Fruit fly (Drosophila melanogaster) whole organism, embryonic: ENCODE data around the gene CG43610.

ENCODE experiments used
- Asciz ChIP-seq: fragments of 200-800 bp; sonication (Bioruptor generic); optimal IDR thresholded peaks from 2 replicates; lab custom pipeline; 2017; ENCODE audit warnings: missing biosample characterization, mild to moderate bottlenecking, missing genetic modification characterization, missing genetic modification reagents
- Atf3 ChIP-seq: fragments of 200-800 bp; sonication (Bioruptor generic); optimal IDR thresholded peaks from 3 replicates; lab custom pipeline; 2016; ENCODE audit warnings: missing biosample characterization, missing genetic modification characterization
- Awh ChIP-seq: fragments of 200-800 bp; sonication (Bioruptor generic); IDR thresholded peaks from 2 replicates; pipeline ENCODE4, ENCODE4 v1.3.6; 2022; ENCODE audit warnings: missing biosample characterization, missing genetic modification characterization
- C15 ChIP-seq: fragments of 200-800 bp; sonication (Bioruptor generic); IDR thresholded peaks from 3 replicates; pipeline ENCODE4 v1.3.6; 2022; ENCODE audit warnings: missing biosample characterization, missing genetic modification characterization
- CG10654 ChIP-seq: fragments of 200-800 bp; sonication (Bioruptor generic); optimal IDR thresholded peaks from 2 replicates; lab custom pipeline; 2016; ENCODE audit warnings: missing biosample characterization, missing genetic modification characterization
- CG11247 ChIP-seq: fragments of 200-800 bp; sonication (Bioruptor generic); IDR thresholded peaks from 2 replicates; pipeline ENCODE4 v1.3.6; 2022; ENCODE audit warnings: missing biosample characterization, missing genetic modification characterization
- CG11504 ChIP-seq: fragments of 200-800 bp; sonication (Bioruptor generic); optimal IDR thresholded peaks from 3 replicates; lab custom pipeline; 2019; ENCODE audit warnings: missing biosample characterization, mild to moderate bottlenecking, missing genetic modification characterization, moderate library complexity
- CG12155 ChIP-seq: fragments of 200-800 bp; sonication (Bioruptor generic); optimal IDR thresholded peaks from 3 replicates; lab custom pipeline; 2016; ENCODE audit warnings: missing biosample characterization, missing genetic modification characterization
- CG13296 ChIP-seq: fragments of 200-800 bp; sonication (Bioruptor generic); optimal IDR thresholded peaks from 3 replicates; lab custom pipeline; 2018; ENCODE audit warnings: missing biosample characterization, mild to moderate bottlenecking, missing genetic modification characterization
- CG13894 ChIP-seq: fragments of 200-800 bp; sonication (Bioruptor generic); optimal IDR thresholded peaks from 3 replicates; lab custom pipeline; 2018; ENCODE audit warnings: missing biosample characterization, mild to moderate bottlenecking, missing genetic modification characterization, moderate library complexity
- CG15073 ChIP-seq: fragments of 200-800 bp; sonication (Bioruptor generic); optimal IDR thresholded peaks from 2 replicates; lab custom pipeline; 2016; ENCODE audit warnings: missing biosample characterization, missing genetic modification characterization
- CG15269 ChIP-seq: fragments of 200-800 bp; sonication (Bioruptor generic); optimal IDR thresholded peaks from 2 replicates; lab custom pipeline; 2018; ENCODE audit warnings: missing biosample characterization, mild to moderate bottlenecking, missing genetic modification characterization, moderate library complexity
- CG1529 ChIP-seq: fragments of 200-800 bp; sonication (Bioruptor generic); optimal IDR thresholded peaks from 3 replicates; lab custom pipeline; 2018; ENCODE audit warnings: missing biosample characterization, missing genetic modification characterization
- CG15601 ChIP-seq: fragments of 200-800 bp; sonication (Bioruptor generic); optimal IDR thresholded peaks from 3 replicates; lab custom pipeline; 2019; ENCODE audit warnings: missing biosample characterization, mild to moderate bottlenecking, missing genetic modification characterization, moderate library complexity
- CG1647 ChIP-seq: fragments of 200-800 bp; sonication (Bioruptor generic); optimal IDR thresholded peaks from 3 replicates; lab custom pipeline; 2016; ENCODE audit warnings: missing biosample characterization, missing genetic modification characterization
- CG17328 ChIP-seq: fragments of 200-800 bp; sonication (Bioruptor generic); IDR thresholded peaks from 2 replicates; pipeline ENCODE4 v1.3.6; 2022; ENCODE audit warnings: missing biosample characterization, missing genetic modification characterization
- CG17802 ChIP-seq: fragments of 200-800 bp; sonication (Bioruptor generic); optimal IDR thresholded peaks from 2 replicates; lab custom pipeline; 2018; ENCODE audit warnings: missing biosample characterization, mild to moderate bottlenecking, missing genetic modification characterization, moderate library complexity
- CG18764 ChIP-seq: fragments of 200-800 bp; sonication (Bioruptor generic); optimal IDR thresholded peaks from 3 replicates; lab custom pipeline; 2016; ENCODE audit warnings: missing biosample characterization, missing genetic modification characterization
- CG30431 ChIP-seq: fragments of 200-800 bp; sonication (Bioruptor generic); optimal IDR thresholded peaks from 2 replicates; lab custom pipeline; 2017; ENCODE audit warnings: missing biosample characterization, missing genetic modification characterization
- CG32772 ChIP-seq: fragments of 200-800 bp; sonication (Bioruptor generic); IDR thresholded peaks from 2 replicates; pipeline ENCODE4 v1.3.6; 2022; ENCODE audit warnings: missing biosample characterization, missing genetic modification characterization
- CG6765 ChIP-seq: fragments of 200-800 bp; sonication (Bioruptor generic); optimal IDR thresholded peaks from 3 replicates; lab custom pipeline; 2017; ENCODE audit warnings: missing biosample characterization, mild to moderate bottlenecking, missing genetic modification characterization
- CG7372 ChIP-seq: fragments of 200-800 bp; sonication (Bioruptor generic); IDR thresholded peaks from 2 replicates; pipeline ENCODE4 v1.3.6; 2022; ENCODE audit warnings: missing biosample characterization, missing genetic modification characterization
- CG7556 ChIP-seq: fragments of 200-800 bp; sonication (Bioruptor generic); optimal IDR thresholded peaks from 2 replicates; lab custom pipeline; 2017; ENCODE audit warnings: missing biosample characterization, mild to moderate bottlenecking, missing genetic modification characterization
- CG9727 ChIP-seq: fragments of 200-800 bp; sonication (Bioruptor generic); optimal IDR thresholded peaks from 3 replicates; lab custom pipeline; 2017; ENCODE audit warnings: missing biosample characterization, mild to moderate bottlenecking, missing genetic modification characterization
- CG9876 ChIP-seq: fragments of 200-800 bp; sonication (Bioruptor generic); optimal IDR thresholded peaks from 2 replicates; lab custom pipeline; 2016; ENCODE audit warnings: missing biosample characterization, missing genetic modification characterization
- Camta ChIP-seq: fragments of 200-800 bp; sonication (Bioruptor generic); optimal IDR thresholded peaks from 2 replicates; lab custom pipeline; 2016; ENCODE audit warnings: missing biosample characterization, missing genetic modification characterization
- CoRest ChIP-seq: fragments of 200-800 bp; sonication (Bioruptor generic); optimal IDR thresholded peaks from 3 replicates; lab custom pipeline; 2018; ENCODE audit warnings: missing biosample characterization, mild to moderate bottlenecking, missing genetic modification characterization, moderate library complexity
- Dbx ChIP-seq: fragments of 200-800 bp; sonication (Bioruptor generic); IDR thresholded peaks from 3 replicates; pipeline ENCODE4 v1.3.6; 2022; ENCODE audit warnings: missing biosample characterization, missing genetic modification characterization
- E2f1 ChIP-seq: fragments of 200-800 bp; sonication (Bioruptor generic); IDR thresholded peaks from 2 replicates; pipeline ENCODE4 v1.3.6; 2022; ENCODE audit warnings: missing biosample characterization, missing genetic modification characterization
- E2f2 ChIP-seq: fragments of 200-800 bp; sonication (Bioruptor generic); IDR thresholded peaks from 2 replicates; pipeline ENCODE4 v1.3.6; 2022; ENCODE audit warnings: missing biosample characterization, missing genetic modification characterization
- Med ChIP-seq: fragments of 200-800 bp; sonication (Bioruptor generic); peaks from one replicate; lab custom pipeline; 2016; ENCODE audit warnings: missing biosample characterization, missing genetic modification characterization, mild to moderate bottlenecking, inconsistent platforms, moderate library complexity
- NC2α ChIP-seq: fragments of 200-800 bp; sonication (Bioruptor generic); optimal IDR thresholded peaks from 2 replicates; lab custom pipeline; 2016; ENCODE audit warnings: missing biosample characterization, missing genetic modification characterization
- NFAT ChIP-seq: fragments of 200-800 bp; sonication (Bioruptor generic); IDR thresholded peaks from 2 replicates; pipeline ENCODE4 v1.3.6; 2022; ENCODE audit warnings: missing biosample characterization, missing genetic modification characterization
- Opbp ChIP-seq: fragments of 200-800 bp; sonication (Bioruptor generic); IDR thresholded peaks from 3 replicates; pipeline ENCODE4 v1.3.6; 2022; ENCODE audit warnings: missing biosample characterization, missing genetic modification characterization; ENCODE audit not compliant: partially characterized antibody
- Sox102F ChIP-seq: fragments of 200-800 bp; sonication (Bioruptor generic); optimal IDR thresholded peaks from 2 replicates; lab custom pipeline; 2018; ENCODE audit warnings: missing biosample characterization, mild to moderate bottlenecking, missing genetic modification characterization, moderate library complexity
- Sry-β ChIP-seq: fragments of 200-800 bp; sonication (Bioruptor generic); optimal IDR thresholded peaks from 2 replicates; lab custom pipeline; 2018; ENCODE audit warnings: missing biosample characterization, mild to moderate bottlenecking, missing genetic modification characterization, moderate library complexity
- Usf ChIP-seq: fragments of 200-800 bp; sonication (Bioruptor generic); optimal IDR thresholded peaks from 2 replicates; lab custom pipeline; 2017; ENCODE audit warnings: missing genotype, missing biosample characterization, missing genetic modification characterization
- bab2 ChIP-seq: fragments of 200-800 bp; sonication (Bioruptor generic); optimal IDR thresholded peaks from 2 replicates; lab custom pipeline; 2016; ENCODE audit warnings: missing biosample characterization, missing genetic modification characterization
- chinmo ChIP-seq: fragments of 200-800 bp; sonication (Bioruptor generic); IDR thresholded peaks from 4 replicates; pipeline ENCODE4 v1.3.6; 2022; ENCODE audit warnings: missing biosample characterization, missing genetic modification characterization; ENCODE audit not compliant: partially characterized antibody
- nerfin-2 ChIP-seq: fragments of 200-800 bp; sonication (Bioruptor generic); IDR thresholded peaks from 2 replicates; pipeline ENCODE4 v1.3.6; 2022; ENCODE audit warnings: missing biosample characterization, missing genetic modification characterization; ENCODE audit not compliant: partially characterized antibody
- pb ChIP-seq: fragments of 200-800 bp; sonication (Bioruptor generic); optimal IDR thresholded peaks from 3 replicates; lab custom pipeline; 2016; ENCODE audit warnings: missing biosample characterization, missing genetic modification characterization
- pum ChIP-seq: fragments of 200-800 bp; sonication (Bioruptor generic); optimal IDR thresholded peaks from 2 replicates; lab custom pipeline; 2016; ENCODE audit warnings: missing biosample characterization, missing genetic modification characterization
- salm ChIP-seq: fragments of 200-800 bp; sonication (Bioruptor generic); optimal IDR thresholded peaks from 2 replicates; lab custom pipeline; 2018; ENCODE audit warnings: missing biosample characterization, mild to moderate bottlenecking, missing genetic modification characterization
- sc ChIP-seq, 3 experiments: fragments of >200 bp in 2 of 3; fragments of 200-800 bp in 1 of 3; sonication (Bioruptor generic) in 1 of 3; optimal IDR thresholded peaks; 2 replicates in 2 of 3; 3 replicates in 1 of 3; lab custom pipeline; 2017; ENCODE audit warnings: mild to moderate bottlenecking in 1 of 3, missing biosample characterization in 1 of 3, missing genetic modification characterization in 1 of 3, missing genetic modification reagents in 1 of 3
- sens-2 ChIP-seq: fragments of 200-800 bp; sonication (Bioruptor generic); IDR thresholded peaks from 2 replicates; pipeline ENCODE4 v1.3.6; 2022; ENCODE audit warnings: missing biosample characterization, missing genetic modification characterization
- sisA ChIP-seq: fragments of 200-800 bp; sonication (Bioruptor generic); IDR thresholded peaks from 2 replicates; pipeline ENCODE4 v1.3.6; 2022; ENCODE audit warnings: missing biosample characterization, missing genetic modification characterization
- tio ChIP-seq: fragments of 200-800 bp; sonication (Bioruptor generic); optimal IDR thresholded peaks from 2 replicates; lab custom pipeline; 2017; ENCODE audit warnings: missing biosample characterization, missing genetic modification characterization, inconsistent platforms
- vfl ChIP-seq: fragments of 200-800 bp; sonication (Bioruptor generic); optimal IDR thresholded peaks from 2 replicates; lab custom pipeline; 2016; ENCODE audit warnings: missing biosample characterization, missing genetic modification characterization
- zen ChIP-seq: fragments of 200-800 bp; sonication (Bioruptor generic); optimal IDR thresholded peaks from 3 replicates; lab custom pipeline; 2018; ENCODE audit warnings: missing biosample characterization, mild to moderate bottlenecking, missing genetic modification characterization, moderate library complexity

CG43610 gene

DNA sequence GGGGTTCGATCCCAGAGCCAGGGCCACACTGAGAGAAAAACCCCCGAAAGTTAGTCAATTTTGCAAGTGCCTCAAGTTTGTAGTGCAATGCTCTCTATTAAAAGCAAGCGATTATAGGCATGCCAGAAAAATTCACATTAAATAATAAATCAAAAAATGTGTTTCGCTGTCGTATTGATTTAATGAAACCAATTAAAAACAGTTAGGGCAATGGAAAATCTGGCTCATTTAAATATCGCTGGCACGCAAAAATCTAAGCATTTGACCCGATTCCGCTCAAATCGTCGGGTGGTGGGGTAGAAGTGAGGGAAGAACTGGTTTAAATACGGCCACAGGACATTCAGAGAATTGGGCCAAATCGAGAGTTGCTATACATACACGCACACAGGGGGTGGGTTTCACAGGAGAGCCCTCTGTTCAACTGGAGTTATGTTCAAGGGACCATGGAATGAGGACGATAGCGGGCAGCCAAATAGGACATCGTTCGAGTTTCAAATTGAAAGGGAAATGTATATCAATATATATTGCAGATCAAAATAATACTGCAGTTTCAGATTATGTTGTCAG is 4.0 kb upstream of the CG43610 start (continued):
- TF ChIP-seq Asciz (GFP tag; lab: Kevin White, UChicago) (no peak), nerfin-2 (GFP tag; lab: Robert Waterston, UW) (no peak), CG10654 (no peak), Sox102F (GFP tag; lab: Kevin White, UChicago) (peak; percentile 32), CG18764 (GFP tag; lab: Kevin White, UChicago) (no peak), CG9727 (GFP tag; lab: Kevin White, UChicago) (peak; percentile 41), sens-2 (GFP tag; lab: Robert Waterston, UW) (no peak), CG7556 (peak; percentile 37), CG17328 (GFP tag; lab: Robert Waterston, UW) (peak; percentile 43; the same call in 1 of the 2 replicates), sisA (GFP tag; lab: Robert Waterston, UW) (0 out of 2 replicates have a peak, but pooled peaks have one; percentile 20), CG11504 (tag; lab: Kevin White, UChicago) (peak; percentile 39), Opbp (no peak), Atf3 (GFP tag; lab: Kevin White, UChicago) (no peak), NFAT (peak; percentile 26; the same call in 1 of the 2 replicates), CG11247 (no peak), CG13894 (tag; lab: Kevin White, UChicago) (peak; percentile 88), CG32772 (peak; percentile 42; the same call in 1 of the 2 replicates), E2f2 (GFP tag; lab: Robert Waterston, UW) (no peak), CG15601 (peak; percentile 80), CG17802 (tag; lab: Kevin White, UChicago) (no peak), E2f1 (GFP tag; lab: Robert Waterston, UW) (0 out of 2 replicates have a peak, but pooled peaks have one; percentile 28), CG30431 (GFP tag; lab: Kevin White, UChicago) (peak; percentile 31), bab2 (GFP tag; lab: Kevin White, UChicago) (peak; percentile 24)

DNA sequence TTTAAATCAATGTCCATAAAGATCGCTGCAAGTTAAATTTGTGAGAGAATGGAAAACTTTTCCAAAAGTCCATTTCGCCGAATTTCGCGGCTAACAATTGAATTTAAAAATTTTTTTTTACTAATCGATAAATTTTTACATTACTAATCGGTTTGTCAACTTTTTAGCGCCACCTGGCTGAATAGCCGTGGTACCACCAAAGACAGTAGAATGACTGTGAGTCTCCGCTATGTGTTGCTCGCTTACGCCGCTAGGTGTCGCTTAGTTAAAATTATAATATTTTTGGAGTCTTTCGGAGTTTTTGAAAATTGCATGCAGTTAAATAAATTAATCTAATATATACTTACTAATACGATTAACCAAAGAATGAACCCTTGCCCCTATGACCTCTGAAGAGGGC is 1.6 kb upstream of the CG43610 start:
- TF ChIP-seq Med: peak; percentile 92
- no peak for TF ChIP-seq CG1529 (GFP tag; lab: Kevin White, UChicago)
- no peak for TF ChIP-seq CG12155 (GFP tag; lab: Kevin White, UChicago)
- TF ChIP-seq Camta (GFP tag; lab: Kevin White, UChicago): peak; percentile 27
- no peak for TF ChIP-seq salm (tag; lab: Kevin White, UChicago)
- TF ChIP-seq CG9876 (GFP tag; lab: Kevin White, UChicago): no peak
- TF ChIP-seq Dbx (GFP tag; lab: Robert Waterston, UW): peak; percentile 55; the same call in 1 of the 3 replicates
- TF ChIP-seq CoRest: peak; percentile 65
- peak; percentile 18 for TF ChIP-seq pum (GFP tag; lab: Kevin White, UChicago)
- no peak for TF ChIP-seq CG15269 (tag; lab: Kevin White, UChicago)
- TF ChIP-seq pb: no peak
- no peak for TF ChIP-seq Sry-β (GFP tag; lab: Kevin White, UChicago)
- TF ChIP-seq CG13296 (GFP tag; lab: Kevin White, UChicago): no peak
- TF ChIP-seq E2f2 (GFP tag; lab: Robert Waterston, UW): peak; percentile 96
- TF ChIP-seq tio (GFP tag; lab: Kevin White, UChicago): no peak
- TF ChIP-seq Awh (GFP tag; lab: Robert Waterston, UW): no peak
- TF ChIP-seq CG7372 (GFP tag; lab: Robert Waterston, UW): no peak
- 0 out of 3 replicates have a peak, but pooled peaks have one; percentile 38 for TF ChIP-seq C15 (GFP tag; lab: Robert Waterston, UW)
- TF ChIP-seq Usf (GFP tag; lab: Kevin White, UChicago): no peak
- TF ChIP-seq vfl (GFP tag; lab: Kevin White, UChicago): no peak
- TF ChIP-seq CG6765 (GFP tag; lab: Kevin White, UChicago): no peak
- peak; percentile 52; the same call in 1 of the 2 replicates for TF ChIP-seq NFAT
- no peak for TF ChIP-seq sc (optimal IDR thresholded peaks at IDR 0.05; lab: Kevin White, UChicago)
- TF ChIP-seq sc (GFP tag; optimal IDR thresholded peaks at IDR 0.05; lab: Kevin White, UChicago): no peak
- peak; percentile 36 for TF ChIP-seq CG1647
- no peak for TF ChIP-seq CG15073 (GFP tag; lab: Kevin White, UChicago)
- TF ChIP-seq chinmo: peak; percentile 70; the same call in 2 of the 4 replicates
- TF ChIP-seq NC2α (GFP tag; lab: Kevin White, UChicago): no peak
- TF ChIP-seq zen (tag; lab: Kevin White, UChicago): peak; percentile 47
